Fruit fly (Drosophila melanogaster) Kc167 (cell line): ENCODE measurements around the gene CG5810.

Source experiments
- Myc ChIP-seq: fragments of >200 bp; optimal IDR thresholded peaks from 2 replicates; lab custom pipeline; 2017; ENCODE audit warnings: missing external identifiers
- Sin3A ChIP-seq: fragments of >200 bp; optimal IDR thresholded peaks from 2 replicates; lab custom pipeline; 2018; ENCODE audit warnings: missing external identifiers
- h ChIP-seq: fragments of >200 bp; optimal IDR thresholded peaks from 3 replicates; lab custom pipeline; 2018; ENCODE audit warnings: missing external identifiers
- insv ChIP-seq: fragments of >200 bp; optimal IDR thresholded peaks from 3 replicates; lab custom pipeline; 2018; ENCODE audit warnings: missing external identifiers
- psq ChIP-seq: fragments of >200 bp; optimal IDR thresholded peaks from 2 replicates; lab custom pipeline; 2017; ENCODE audit warnings: missing external identifiers

DNA sequence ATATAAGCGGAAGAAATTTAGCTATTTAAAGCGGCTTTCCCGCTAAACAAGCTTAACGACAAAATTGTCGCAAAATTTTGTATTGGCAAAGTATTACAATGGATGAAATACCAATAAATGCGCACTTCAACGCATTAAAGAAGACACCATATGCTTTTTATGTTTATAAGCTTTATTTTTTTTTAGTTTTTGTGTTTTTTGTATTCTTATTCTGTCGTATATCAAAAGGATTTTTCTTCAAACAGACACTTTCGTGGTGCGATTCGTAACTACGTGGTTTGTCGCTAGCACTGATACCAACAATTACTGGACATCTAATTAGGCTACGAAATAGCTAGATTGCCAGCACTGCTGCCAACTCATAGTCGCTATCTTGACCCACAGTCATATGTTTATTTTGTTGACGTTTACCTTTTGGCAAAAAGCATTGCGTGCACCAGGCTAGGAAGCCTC lies 51.1 kb downstream of the CG5810 start, which contains the start of gene Ddrgk1:
- TF ChIP-seq Sin3A (lab: Kevin White, UChicago), result no peak
- no peak for TF ChIP-seq h (lab: Kevin White, UChicago)
- TF ChIP-seq psq (lab: Kevin White, UChicago), result no peak
- TF ChIP-seq Myc (lab: Kevin White, UChicago), result no peak
- TF ChIP-seq insv (lab: Kevin White, UChicago), result no peak
